Fruit fly (Drosophila melanogaster): ENCODE measurements around the gene CG32263.
A peak's percentile ranks its signal among the peaks of the same experiment; 100 is the strongest.

The CG32263 gene

dm6 chr3L:3788790-3789421 lies 22.0 kb downstream of the CG32263 start (continued):
- TF ChIP-seq Hr51 (GFP tag; optimal IDR thresholded peaks at IDR 0.05) (peak in 1 of 2 experiments; percentile 47), Fer1 (GFP tag; optimal IDR thresholded peaks at IDR 0.05) (peak; percentile 8), CG17359 (tag; optimal IDR thresholded peaks at IDR 0.05) (peak; percentile 9), wek (GFP tag; optimal IDR thresholded peaks at IDR 0.05) (no peak), CG17361 (GFP tag; IDR thresholded peaks at IDR 0.05) (peak; percentile 64; the same call in 1 of the 3 replicates), tap (tag; optimal IDR thresholded peaks at IDR 0.05) (peak; percentile 27), Meics (GFP tag; optimal IDR thresholded peaks at IDR 0.05) (peak; percentile 14), CG6791 (GFP tag; IDR thresholded peaks at IDR 0.05; ENCODE audit: partially characterized antibody) (peak; percentile 70), CG12219 (GFP tag; optimal IDR thresholded peaks at IDR 0.05) (peak; percentile 5), gsb (GFP tag; IDR thresholded peaks at IDR 0.05) (no peak), HHEX (GFP tag; optimal IDR thresholded peaks at IDR 0.05) (no peak), CG15073 (GFP tag; optimal IDR thresholded peaks at IDR 0.05) (no peak), CG15514 (GFP tag; optimal IDR thresholded peaks at IDR 0.05) (no peak), gcm2 (GFP tag; optimal IDR thresholded peaks at IDR 0.05) (no peak), CG6854 (GFP tag; optimal IDR thresholded peaks at IDR 0.05) (peak; percentile 83), CG1602 (GFP tag; optimal IDR thresholded peaks at IDR 0.05) (no peak), Adf1 (GFP tag; IDR thresholded peaks at IDR 0.05) (no peak), CG18476 (GFP tag; optimal IDR thresholded peaks at IDR 0.05) (no peak), pb (GFP tag; optimal IDR thresholded peaks at IDR 0.05) (no peak), ara (GFP tag; IDR thresholded peaks at IDR 0.05) (no peak), CG1233 (GFP tag; optimal IDR thresholded peaks at IDR 0.05) (no peak), gsb-n (tag; optimal IDR thresholded peaks at IDR 0.05) (peak; percentile 51), sob (GFP tag; IDR thresholded peaks at IDR 0.05) (0 out of 2 replicates have a peak, but pooled peaks have one; percentile 4), Sox100B (GFP tag; optimal IDR thresholded peaks at IDR 0.05) (peak; percentile 48), Dip3 (GFP tag; optimal IDR thresholded peaks at IDR 0.05) (no peak), CG10959 (GFP tag; IDR thresholded peaks at IDR 0.05) (no peak), HLH54F (GFP tag; optimal IDR thresholded peaks at IDR 0.05) (no peak), Hmr (GFP tag; optimal IDR thresholded peaks at IDR 0.05) (peak; percentile 36), Nf-YA (GFP tag; IDR thresholded peaks at IDR 0.05) (no peak), CG11247 (GFP tag; IDR thresholded peaks at IDR 0.05) (peak; percentile 7; the same call in 1 of the 2 replicates), kni (GFP tag; optimal IDR thresholded peaks at IDR 0.05) (no peak), schlank (tag; optimal IDR thresholded peaks at IDR 0.05) (no peak), sc (optimal IDR thresholded peaks at IDR 0.05) (no peak), sc (GFP tag; optimal IDR thresholded peaks at IDR 0.05) (no peak), CG10147 (GFP tag; optimal IDR thresholded peaks at IDR 0.05) (no peak), CG4424 (GFP tag; optimal IDR thresholded peaks at IDR 0.05) (no peak), CG10565 (GFP tag; optimal IDR thresholded peaks at IDR 0.05) (no peak), bab2 (GFP tag; optimal IDR thresholded peaks at IDR 0.05) (no peak), CG31224 (GFP tag; IDR thresholded peaks at IDR 0.05) (no peak), CG17186 (GFP tag; optimal IDR thresholded peaks at IDR 0.05) (no peak), CG10321 (GFP tag; IDR thresholded peaks at IDR 0.05) (no peak), CG3163 (GFP tag; optimal IDR thresholded peaks at IDR 0.05) (peak; percentile 64), CG10209 (GFP tag; optimal IDR thresholded peaks at IDR 0.05) (no peak), hbn (GFP tag; IDR thresholded peaks at IDR 0.05; ENCODE audit: partially characterized antibody) (peak; percentile 22; the same call in 1 of the 2 replicates), CG14050 (GFP tag; IDR thresholded peaks at IDR 0.05) (no peak), Opbp (GFP tag; IDR thresholded peaks at IDR 0.05; ENCODE audit: partially characterized antibody) (peak; percentile 79), H2.0 (GFP tag; IDR thresholded peaks at IDR 0.05) (no peak), CG11723 (GFP tag; optimal IDR thresholded peaks at IDR 0.05) (no peak), exex (tag; optimal IDR thresholded peaks at IDR 0.05) (no peak), NFAT (GFP tag; IDR thresholded peaks at IDR 0.05) (peak; percentile 67; the same call in 1 of the 2 replicates)

Measured in whole organism, embryonic.